Worm (Caenorhabditis elegans): ENCODE results near the gene Y71H2AM.12.

ce11 chrIII:2711527-2711926 lies 22.4 kb downstream of the Y71H2AM.12 start:
- no peak for TF ChIP-seq med-1 (GFP tag; optimal IDR thresholded peaks at IDR 0.05; ENCODE audit: insufficient read depth)
- 0 out of 2 replicates have a peak, but pooled peaks have one; percentile 31 for TF ChIP-seq ztf-23 (GFP tag; IDR thresholded peaks at IDR 0.05)
- no peak for TF ChIP-seq flt-1 (GFP tag; IDR thresholded peaks at IDR 0.05)
- no peak for TF ChIP-seq ztf-29 (GFP tag; IDR thresholded peaks at IDR 0.05)
- TF ChIP-seq klf-2 (GFP tag; conservative IDR thresholded peaks at IDR 0.05): no peak
- no peak for TF ChIP-seq tab-1 (GFP tag; IDR thresholded peaks at IDR 0.05)
- no peak for TF ChIP-seq ref-1 (GFP tag; conservative IDR thresholded peaks at IDR 0.05)
- TF ChIP-seq cog-1 (tag; optimal IDR thresholded peaks at IDR 0.05): no peak
- TF ChIP-seq T22C8.4 (GFP tag; IDR thresholded peaks at IDR 0.05): no peak
